Worm (Caenorhabditis elegans): ENCODE measurements around the gene rnf-121.

DNA sequence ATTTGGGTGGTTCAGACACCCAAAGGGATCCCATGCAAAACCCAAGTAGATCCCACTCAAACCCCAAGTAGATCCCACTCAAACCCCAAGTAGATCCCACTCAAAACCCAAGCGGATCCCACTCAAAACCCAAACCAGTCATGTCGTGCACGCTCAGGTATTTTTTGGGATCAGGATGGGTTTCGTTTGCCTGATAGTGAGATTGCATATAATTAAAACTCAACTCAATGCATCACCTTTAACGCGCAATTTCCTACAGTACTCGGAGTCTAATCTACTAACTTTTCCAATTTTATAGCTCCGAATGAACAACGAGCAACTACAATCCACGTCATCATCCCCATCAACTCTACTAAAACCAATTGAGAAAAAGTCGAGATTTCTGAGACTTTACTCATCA lies 38.4 kb upstream of the rnf-121 start, which contains the start of gene phlp-2:
- TF ChIP-seq him-1 (tag; optimal IDR thresholded peaks at IDR 0.05) (no peak), dao-5 (tag; optimal IDR thresholded peaks at IDR 0.05) (no peak)

Data from whole organism, L4/young adult.